Fruit fly (Drosophila melanogaster): ENCODE data around the gene CG13081.

CG13081 gene

DNA sequence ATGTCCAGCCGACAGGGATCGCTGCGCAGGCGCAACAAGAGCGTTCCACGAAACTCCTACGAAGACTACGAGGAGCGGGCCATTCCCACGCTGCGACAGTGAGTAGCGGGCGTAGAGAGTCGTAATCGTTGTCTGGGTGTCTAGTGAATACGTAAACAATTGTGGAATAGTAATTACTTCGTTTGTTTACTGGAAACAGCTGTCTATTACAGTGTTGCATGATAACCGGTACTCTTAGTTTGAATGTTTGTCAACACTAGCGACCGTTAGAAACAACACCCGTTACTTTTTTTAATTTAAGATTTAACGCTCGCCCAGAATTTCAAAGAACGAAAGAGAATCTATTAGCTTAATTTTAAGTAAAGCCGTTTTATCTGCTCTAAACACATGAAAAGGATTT is 10.3 kb upstream of the CG13081 start, which contains the start of gene CG10165:
Gene CG10165, minus strand, starts transcription at position 214 of the 400 bp plus-strand sequence.
- TF ChIP-seq fru (GFP tag; optimal IDR thresholded peaks at IDR 0.05) (peak; percentile 91), h (GFP tag; optimal IDR thresholded peaks at IDR 0.05) (peak; percentile 37), Myc (optimal IDR thresholded peaks at IDR 0.05) (no peak), Hr83 (GFP tag; optimal IDR thresholded peaks at IDR 0.05; ENCODE audit: poor library complexity, severe bottlenecking) (peak; percentile 26)

DNA sequence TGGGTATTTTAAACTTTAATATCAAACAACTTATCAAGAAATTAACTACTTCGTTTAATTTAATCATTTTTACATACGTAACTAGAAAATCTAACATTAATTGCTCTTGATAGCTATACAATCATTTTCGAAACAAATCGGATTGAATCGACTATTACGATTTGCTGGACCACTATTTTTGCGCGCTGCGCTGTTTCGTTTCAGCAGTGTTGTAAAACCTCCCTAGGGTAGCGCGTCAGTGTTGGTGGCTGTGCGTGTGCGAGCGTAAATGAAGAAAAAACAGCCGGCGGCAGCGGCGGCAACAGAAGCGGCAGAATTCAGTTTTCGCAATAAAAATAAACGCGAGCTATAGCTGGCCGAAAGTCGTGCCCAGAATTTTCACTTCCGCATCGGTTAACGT is 7.2 kb upstream of the CG13081 start, which contains the start of gene CG33116:
Gene CG33116, plus strand, starts transcription at position 233 of the 400 bp plus-strand sequence.
- no peak for TF ChIP-seq usp (GFP tag; optimal IDR thresholded peaks at IDR 0.05)
- peak; percentile 2 for TF ChIP-seq jim (GFP tag; optimal IDR thresholded peaks at IDR 0.05)
- peak; percentile 85 for TF ChIP-seq HLH106 (tag; optimal IDR thresholded peaks at IDR 0.05)
- TF ChIP-seq Mio (GFP tag; optimal IDR thresholded peaks at IDR 0.05): peak; percentile 63
- TF ChIP-seq ey (GFP tag; optimal IDR thresholded peaks at IDR 0.05): peak; percentile 89
- TF ChIP-seq CG9705 (GFP tag; optimal IDR thresholded peaks at IDR 0.05): peak; percentile 61
- peak; percentile 86 for TF ChIP-seq OdsH (GFP tag; optimal IDR thresholded peaks at IDR 0.05)
- TF ChIP-seq foxo (GFP tag; optimal IDR thresholded peaks at IDR 0.05): peak; percentile 17 to 92
- TF ChIP-seq Dfd (GFP tag; optimal IDR thresholded peaks at IDR 0.05): no peak
- no peak for TF ChIP-seq Hr78 (GFP tag; optimal IDR thresholded peaks at IDR 0.05)
- peak; percentile 82 for TF ChIP-seq brk (GFP tag; optimal IDR thresholded peaks at IDR 0.05)
- TF ChIP-seq lola (GFP tag; optimal IDR thresholded peaks at IDR 0.05): no peak
- TF ChIP-seq br (GFP tag; optimal IDR thresholded peaks at IDR 0.05): peak; percentile 89
- TF ChIP-seq dsf (GFP tag; optimal IDR thresholded peaks at IDR 0.05; ENCODE audit: borderline replicate concordance): peak; percentile 50
- TF ChIP-seq dl (GFP tag; optimal IDR thresholded peaks at IDR 0.05; ENCODE audit: insufficient read depth in 1 of 2, partially characterized antibody in 2 of 2): no peak
- peak; percentile 28 for TF ChIP-seq GATAd (GFP tag; optimal IDR thresholded peaks at IDR 0.05)
- no peak for TF ChIP-seq Dif (GFP tag; optimal IDR thresholded peaks at IDR 0.05; ENCODE audit: partially characterized antibody)
- TF ChIP-seq CrebA (GFP tag; optimal IDR thresholded peaks at IDR 0.05; ENCODE audit: borderline replicate concordance): no peak
- TF ChIP-seq h (GFP tag; optimal IDR thresholded peaks at IDR 0.05): peak; percentile 90
- TF ChIP-seq pan (optimal IDR thresholded peaks at IDR 0.05): no peak
- TF ChIP-seq dmrt93B (GFP tag; optimal IDR thresholded peaks at IDR 0.05): peak; percentile 71
- peak; percentile 89 for TF ChIP-seq woc (GFP tag; optimal IDR thresholded peaks at IDR 0.05)
- TF ChIP-seq fru (GFP tag; optimal IDR thresholded peaks at IDR 0.05): peak; percentile 90
- TF ChIP-seq Sp1 (GFP tag; optimal IDR thresholded peaks at IDR 0.05): peak; percentile 80
- TF ChIP-seq sv (GFP tag; optimal IDR thresholded peaks at IDR 0.05): peak; percentile 84
- peak; percentile 68 for TF ChIP-seq psq (GFP tag; optimal IDR thresholded peaks at IDR 0.05)
- peak; percentile 74 for TF ChIP-seq CG32264 (GFP tag; optimal IDR thresholded peaks at IDR 0.05)
- no peak for TF ChIP-seq Rel (GFP tag; optimal IDR thresholded peaks at IDR 0.05)
- TF ChIP-seq Rel (tag; optimal IDR thresholded peaks at IDR 0.05): peak; percentile 58
- TF ChIP-seq Hr83 (GFP tag; optimal IDR thresholded peaks at IDR 0.05; ENCODE audit: poor library complexity, severe bottlenecking): peak; percentile 92
- TF ChIP-seq Abd-B (GFP tag; optimal IDR thresholded peaks at IDR 0.05): no peak
- no peak for TF ChIP-seq Vsx2 (GFP tag; optimal IDR thresholded peaks at IDR 0.05; ENCODE audit: partially characterized antibody)
- TF ChIP-seq sage (GFP tag; optimal IDR thresholded peaks at IDR 0.05): peak; percentile 63
- peak; percentile 93 for TF ChIP-seq rgr (GFP tag; optimal IDR thresholded peaks at IDR 0.05)
- peak; percentile 41 for TF ChIP-seq Myc (optimal IDR thresholded peaks at IDR 0.05)
- TF ChIP-seq tai (GFP tag; optimal IDR thresholded peaks at IDR 0.05): no peak
- TF ChIP-seq N (GFP tag; optimal IDR thresholded peaks at IDR 0.05): no peak
- TF ChIP-seq Jra (GFP tag; optimal IDR thresholded peaks at IDR 0.05): peak; percentile 61
- TF ChIP-seq Hnf4 (GFP tag; optimal IDR thresholded peaks at IDR 0.05): peak; percentile 91

DNA sequence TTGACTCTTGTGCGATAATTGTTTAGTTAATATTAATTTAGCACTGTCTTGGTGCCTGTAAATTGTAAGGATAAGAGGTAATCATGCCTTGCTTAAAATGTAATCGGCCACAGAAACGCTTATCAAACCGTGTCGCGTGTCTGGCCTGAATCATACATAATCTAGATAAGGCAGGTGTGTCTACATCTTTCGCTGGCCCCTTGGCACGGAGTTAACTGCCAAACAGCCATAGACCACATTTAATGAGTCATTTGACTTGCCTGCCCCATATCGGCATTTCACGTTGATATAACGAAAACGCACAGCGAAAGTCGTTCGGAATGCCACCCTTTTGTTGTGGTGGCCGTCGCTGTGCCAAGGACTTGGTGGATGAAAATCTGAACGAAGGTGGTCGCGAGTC is 5.2 kb upstream of the CG13081 start, which contains the start of gene CG31697:
Gene CG31697, plus strand, starts transcription at position 215 of the 400 bp plus-strand sequence.
- TF ChIP-seq h (GFP tag; optimal IDR thresholded peaks at IDR 0.05) (peak; percentile 86), woc (GFP tag; optimal IDR thresholded peaks at IDR 0.05) (no peak)

Measured in whole organism, wandering third instar larva.